Fruit fly (Drosophila melanogaster): Measurements from ENCODE around the gene CG12347.

- TF ChIP-seq OdsH (GFP tag; optimal IDR thresholded peaks at IDR 0.05) (no peak), woc (GFP tag; optimal IDR thresholded peaks at IDR 0.05) (no peak), psq (GFP tag; optimal IDR thresholded peaks at IDR 0.05) (no peak), br (GFP tag; optimal IDR thresholded peaks at IDR 0.05) (no peak), GATAd (GFP tag; optimal IDR thresholded peaks at IDR 0.05) (no peak), Dfd (GFP tag; optimal IDR thresholded peaks at IDR 0.05) (no peak)
These were observed 26.5 kb downstream of the CG12347 start for dm6 chr3R:17932617-17933203.
